Worm (Caenorhabditis elegans) whole organism, late embryonic: ENCODE measurements around the gene snap-1.

ENCODE experiments used
- C08G9.2 ChIP-seq: sonication (generic microtip); optimal IDR thresholded peaks from 2 replicates; lab custom pipeline; 2016; ENCODE audit warnings: mild to moderate bottlenecking, missing genetic modification characterization, moderate library complexity, missing compliant biosample characterization
- C38D4.7 ChIP-seq: fragments of 200-800 bp; sonication (Bioruptor generic); optimal IDR thresholded peaks from 2 replicates; lab custom pipeline; 2018; ENCODE audit warnings: mild to moderate bottlenecking, missing genetic modification characterization, moderate library complexity, missing compliant biosample characterization
- F13H6.1 ChIP-seq: sonication (generic microtip); optimal IDR thresholded peaks from 2 replicates; lab custom pipeline; 2016; ENCODE audit warnings: missing genetic modification characterization, missing compliant biosample characterization
- K09A11.1 ChIP-seq: sonication (generic microtip); optimal IDR thresholded peaks from 2 replicates; lab custom pipeline; 2017; ENCODE audit warnings: antibody characterized with exemption, mild to moderate bottlenecking, missing genetic modification characterization, missing compliant biosample characterization; ENCODE audit not compliant: insufficient read depth
- T23F11.4 ChIP-seq: fragments of 200-800 bp; sonication (Bioruptor generic); optimal IDR thresholded peaks from 2 replicates; lab custom pipeline; 2018; ENCODE audit warnings: mild to moderate bottlenecking, missing genetic modification characterization, missing compliant biosample characterization
- Y22D7AL.16 ChIP-seq: sonication (generic microtip); optimal IDR thresholded peaks from 2 replicates; lab custom pipeline; 2016; ENCODE audit warnings: missing genetic modification characterization, missing compliant biosample characterization
- ceh-14 ChIP-seq: sonication (generic microtip); optimal IDR thresholded peaks from 2 replicates; lab custom pipeline; 2016; ENCODE audit warnings: missing genotype, missing genetic modification characterization, missing compliant biosample characterization
- ceh-22 ChIP-seq: sonication (generic microtip); optimal IDR thresholded peaks from 2 replicates; lab custom pipeline; 2017; ENCODE audit warnings: missing biosample characterization, missing genetic modification characterization
- ceh-30 ChIP-seq: fragments of 150-350 bp; optimal IDR thresholded peaks from 2 replicates; lab custom pipeline; 2014; ENCODE audit warnings: missing biosample characterization, missing genetic modification characterization
- ceh-9 ChIP-seq: sonication (generic microtip); optimal IDR thresholded peaks from 2 replicates; lab custom pipeline; 2016; ENCODE audit warnings: mild to moderate bottlenecking, missing genetic modification characterization, inconsistent platforms, missing compliant biosample characterization
- dmd-4 ChIP-seq: sonication (generic microtip); optimal IDR thresholded peaks from 2 replicates; lab custom pipeline; 2016; ENCODE audit warnings: borderline replicate concordance, missing genetic modification characterization, missing compliant biosample characterization
- dve-1 ChIP-seq: sonication (generic microtip); optimal IDR thresholded peaks from 2 replicates; lab custom pipeline; 2017; ENCODE audit warnings: antibody characterized with exemption, mild to moderate bottlenecking, missing genetic modification characterization, missing compliant biosample characterization
- elt-2 ChIP-seq: sonication (generic microtip); optimal IDR thresholded peaks from 2 replicates; lab custom pipeline; 2016; ENCODE audit warnings: missing genetic modification reagents, missing genetic modification characterization, missing compliant biosample characterization
- elt-4 ChIP-seq: sonication (generic microtip); optimal IDR thresholded peaks from 2 replicates; lab custom pipeline; 2016; ENCODE audit warnings: missing genetic modification characterization, missing compliant biosample characterization
- eyg-1 ChIP-seq: sonication (generic microtip); optimal IDR thresholded peaks from 2 replicates; lab custom pipeline; 2016; ENCODE audit warnings: missing genotype, missing genetic modification characterization, missing compliant biosample characterization
- gmeb-2 ChIP-seq: sonication (generic microtip); optimal IDR thresholded peaks from 2 replicates; lab custom pipeline; 2016; ENCODE audit warnings: missing genetic modification characterization, inconsistent platforms, missing compliant biosample characterization
- hlh-15 ChIP-seq: sonication (generic microtip); optimal IDR thresholded peaks from 2 replicates; lab custom pipeline; 2016; ENCODE audit warnings: missing genetic modification characterization, missing compliant biosample characterization
- hlh-8 ChIP-seq: sonication (generic microtip); optimal IDR thresholded peaks from 2 replicates; lab custom pipeline; 2016; ENCODE audit warnings: missing genotype, missing genetic modification characterization, missing compliant biosample characterization
- lim-6 ChIP-seq: sonication (generic microtip); optimal IDR thresholded peaks from 2 replicates; lab custom pipeline; 2016; ENCODE audit warnings: missing genetic modification characterization, missing compliant biosample characterization
- mec-3 ChIP-seq: sonication (generic microtip); optimal IDR thresholded peaks from 2 replicates; lab custom pipeline; 2016; ENCODE audit warnings: borderline replicate concordance, missing genetic modification characterization, missing compliant biosample characterization
- nhr-232 ChIP-seq: sonication (generic microtip); optimal IDR thresholded peaks from 2 replicates; lab custom pipeline; 2016; ENCODE audit warnings: missing genetic modification characterization, missing compliant biosample characterization
- odd-2 ChIP-seq: sonication (generic microtip); optimal IDR thresholded peaks from 2 replicates; lab custom pipeline; 2017; ENCODE audit warnings: antibody characterized with exemption, mild to moderate bottlenecking, missing genetic modification characterization, missing compliant biosample characterization
- pag-3 ChIP-seq: sonication (generic microtip); optimal IDR thresholded peaks from 2 replicates; lab custom pipeline; 2016; ENCODE audit warnings: missing compliant biosample characterization, missing genetic modification characterization, borderline replicate concordance
- pha-2 ChIP-seq: sonication (generic microtip); optimal IDR thresholded peaks from 2 replicates; lab custom pipeline; 2017; ENCODE audit warnings: mild to moderate bottlenecking, missing genetic modification characterization, missing compliant biosample characterization
- ref-2 ChIP-seq: sonication (generic microtip); optimal IDR thresholded peaks from 2 replicates; lab custom pipeline; 2016; ENCODE audit warnings: missing genetic modification characterization, missing compliant biosample characterization
- sdc-2 ChIP-seq: sonication (generic microtip); optimal IDR thresholded peaks from 2 replicates; lab custom pipeline; 2016; ENCODE audit warnings: missing genotype, missing genetic modification characterization, missing compliant biosample characterization
- sox-2 ChIP-seq: fragments of 200-800 bp; sonication (Bioruptor generic); IDR thresholded peaks from 2 replicates; pipeline ENCODE4 v1.3.6; 2022; ENCODE audit warnings: missing genetic modification reagents, missing genetic modification characterization, missing compliant biosample characterization
- syd-9 ChIP-seq: sonication (generic microtip); optimal IDR thresholded peaks from 2 replicates; lab custom pipeline; 2016; ENCODE audit warnings: mild to moderate bottlenecking, missing genetic modification characterization, moderate library complexity, missing compliant biosample characterization
- tbx-2 ChIP-seq: sonication (generic microtip); optimal IDR thresholded peaks from 2 replicates; lab custom pipeline; 2016; ENCODE audit warnings: missing genetic modification characterization, missing compliant biosample characterization
- unc-3 ChIP-seq, 2 experiments: fragments of 200-800 bp in 1 of 2; sonication (Bioruptor generic) in 1 of 2; sonication (generic microtip) in 1 of 2; conservative IDR thresholded peaks in 1 of 2; optimal IDR thresholded peaks in 1 of 2; 2 replicates each; pipeline versions ENCODE4 v1.3.6 to Lab custom; 2016 to 2022; ENCODE audit warnings: missing compliant biosample characterization in 2 of 2, missing genetic modification characterization in 2 of 2, missing genetic modification reagents in 1 of 2
- unc-42 ChIP-seq: sonication (generic microtip); optimal IDR thresholded peaks from 2 replicates; lab custom pipeline; 2016; ENCODE audit warnings: missing genotype, missing genetic modification characterization, missing compliant biosample characterization
- unc-55 ChIP-seq: sonication (generic microtip); optimal IDR thresholded peaks from 2 replicates; lab custom pipeline; 2017; ENCODE audit warnings: missing biosample characterization, missing genetic modification reagents, missing genetic modification characterization
- zip-5 ChIP-seq: sonication (generic microtip); optimal IDR thresholded peaks from 2 replicates; lab custom pipeline; 2016; ENCODE audit warnings: missing genetic modification characterization, missing compliant biosample characterization
- ztf-16 ChIP-seq: sonication (generic microtip); optimal IDR thresholded peaks from 2 replicates; lab custom pipeline; 2017; ENCODE audit warnings: missing genetic modification characterization, missing compliant biosample characterization

snap-1 gene

ce11 chrV:8090595-8090994, 39.8 kb upstream of the snap-1 start, which contains the start of gene str-130:
str-130 (minus strand) TSS chrV:8090695.
- TF ChIP-seq mec-3, result no peak

- TF ChIP-seq Y22D7AL.16 (tag; lab: Kevin White, UChicago) (no peak), tbx-2 (tag; lab: Kevin White, UChicago) (no peak), dve-1 (tag; lab: Kevin White, UChicago) (no peak), ref-2 (tag; lab: Kevin White, UChicago) (no peak), ztf-16 (tag; lab: Kevin White, UChicago) (no peak), sox-2 (GFP tag; lab: Robert Waterston, UW) (no peak), unc-42 (tag; lab: Kevin White, UChicago) (no peak), hlh-15 (no peak), ceh-22 (no peak), ceh-14 (tag; lab: Kevin White, UChicago) (no peak), unc-3 (GFP tag; conservative IDR thresholded peaks at IDR 0.05; lab: Robert Waterston, UW) (no peak), unc-3 (tag; optimal IDR thresholded peaks at IDR 0.05; lab: Kevin White, UChicago) (no peak), lim-6 (tag; lab: Kevin White, UChicago) (no peak), pag-3 (tag; lab: Kevin White, UChicago) (no peak), dmd-4 (tag; lab: Kevin White, UChicago) (no peak), odd-2 (tag; lab: Kevin White, UChicago) (no peak), eyg-1 (tag; lab: Kevin White, UChicago) (no peak), F13H6.1 (tag; lab: Kevin White, UChicago) (no peak)
Measured at ce11 chrV:8092385-8092784, 38.0 kb upstream of the snap-1 start, which contains the start of gene str-129. str-129 (minus strand) TSS chrV:8092485.

ce11 chrV:8095378-8095777, 35.0 kb upstream of the snap-1 start, which contains the start of gene str-146:
str-146 (minus strand) TSS chrV:8095478.
- no peak for TF ChIP-seq unc-3 (GFP tag; conservative IDR thresholded peaks at IDR 0.05; lab: Robert Waterston, UW)
- no peak for TF ChIP-seq unc-3 (tag; optimal IDR thresholded peaks at IDR 0.05; lab: Kevin White, UChicago)
- no peak for TF ChIP-seq pha-2 (tag; lab: Kevin White, UChicago)
- no peak for TF ChIP-seq lim-6 (tag; lab: Kevin White, UChicago)
- no peak for TF ChIP-seq unc-55 (GFP tag; lab: Kevin White, UChicago)
- TF ChIP-seq zip-5 (tag; lab: Kevin White, UChicago), result no peak
- no peak for TF ChIP-seq odd-2 (tag; lab: Kevin White, UChicago)
- no peak for TF ChIP-seq tbx-2 (tag; lab: Kevin White, UChicago)
- no peak for TF ChIP-seq C08G9.2 (tag; lab: Kevin White, UChicago)
- no peak for TF ChIP-seq T23F11.4 (GFP tag; lab: Kevin White, UChicago)
- no peak for TF ChIP-seq Y22D7AL.16 (tag; lab: Kevin White, UChicago)

- TF ChIP-seq lim-6 (tag; lab: Kevin White, UChicago) (no peak), sox-2 (GFP tag; lab: Robert Waterston, UW) (no peak)
- TF ChIP-seq, all 69 proteins: peak for 0
Measured at ce11 chrV:8098239-8098638, 32.2 kb upstream of the snap-1 start, which contains the start of gene str-145. str-145 (minus strand) TSS chrV:8098339.

- no peak for TF ChIP-seq hlh-8 (tag; lab: Kevin White, UChicago)
- no peak for TF ChIP-seq gmeb-2
- TF ChIP-seq sdc-2 (tag; lab: Kevin White, UChicago), result no peak
- TF ChIP-seq ztf-16 (tag; lab: Kevin White, UChicago), result no peak
- TF ChIP-seq mec-3, result no peak
- TF ChIP-seq F13H6.1 (tag; lab: Kevin White, UChicago), result no peak
- TF ChIP-seq ceh-9 (tag; lab: Kevin White, UChicago), result no peak
- no peak for TF ChIP-seq K09A11.1 (tag; lab: Kevin White, UChicago)
- no peak for TF ChIP-seq elt-2
- no peak for TF ChIP-seq ceh-22
- no peak for TF ChIP-seq syd-9 (tag; lab: Kevin White, UChicago)
- TF ChIP-seq dmd-4 (tag; lab: Kevin White, UChicago), result no peak
- no peak for TF ChIP-seq lim-6 (tag; lab: Kevin White, UChicago)
- TF ChIP-seq ceh-30, result no peak
- no peak for TF ChIP-seq nhr-232 (tag; lab: Kevin White, UChicago)
- TF ChIP-seq elt-4 (tag; lab: Kevin White, UChicago), result no peak
- TF ChIP-seq unc-55 (GFP tag; lab: Kevin White, UChicago), result no peak
- TF ChIP-seq C38D4.7 (GFP tag; lab: Kevin White, UChicago), result no peak
Measured at ce11 chrV:8099306-8099705, 31.1 kb upstream of the snap-1 start, which contains the start of gene sdz-23. sdz-23 (plus strand) TSS chrV:8099606.
